Worm (Caenorhabditis elegans): ENCODE results near the gene sdz-38.

sdz-38 gene

ce11 chrII:9965325-9965724, 16.3 kb downstream of the sdz-38 start:
- TF ChIP-seq unc-62 (GFP tag; optimal IDR thresholded peaks at IDR 0.05) = no peak

ce11 chrII:9963808-9964207, 17.9 kb downstream of the sdz-38 start:
- no peak for TF ChIP-seq unc-62 (GFP tag; optimal IDR thresholded peaks at IDR 0.05)

- TF ChIP-seq unc-62 (GFP tag; optimal IDR thresholded peaks at IDR 0.05) = no peak
Observed at ce11 chrII:9960127-9960526, 21.5 kb downstream of the sdz-38 start.

ce11 chrII:9956116-9956515, 25.5 kb downstream of the sdz-38 start:
- no peak for TF ChIP-seq unc-62 (GFP tag; optimal IDR thresholded peaks at IDR 0.05)

ce11 chrII:9954885-9955284, 26.8 kb downstream of the sdz-38 start, which contains the start of gene egl-43:
Gene egl-43, plus strand, starts transcription at chrII:9955185.
- TF ChIP-seq unc-62 (GFP tag; optimal IDR thresholded peaks at IDR 0.05) = no peak

- TF ChIP-seq unc-62 (GFP tag; optimal IDR thresholded peaks at IDR 0.05) = no peak
Observed at ce11 chrII:9951846-9952245, 29.8 kb downstream of the sdz-38 start.

ce11 chrII:9948662-9949061, 33.0 kb downstream of the sdz-38 start:
- TF ChIP-seq unc-62 (GFP tag; optimal IDR thresholded peaks at IDR 0.05) = no peak

ce11 chrII:9943837-9944236, 37.8 kb downstream of the sdz-38 start, which contains the start of gene flad-1:
Gene flad-1, plus strand, starts transcription at chrII:9944137.
- no peak for TF ChIP-seq unc-62 (GFP tag; optimal IDR thresholded peaks at IDR 0.05)

- no peak for TF ChIP-seq unc-62 (GFP tag; optimal IDR thresholded peaks at IDR 0.05)
Observed at ce11 chrII:9943246-9943645, 38.4 kb downstream of the sdz-38 start.

ce11 chrII:9940430-9940829, 41.2 kb downstream of the sdz-38 start, which contains the start of gene ufd-3:
Gene ufd-3, plus strand, starts transcription at chrII:9940753.
- TF ChIP-seq unc-62 (GFP tag; optimal IDR thresholded peaks at IDR 0.05) = no peak

- no peak for TF ChIP-seq unc-62 (GFP tag; optimal IDR thresholded peaks at IDR 0.05)
Observed at ce11 chrII:9938877-9939276, 42.8 kb downstream of the sdz-38 start, which contains the start of the genes C05C10.7 and C05C10.5. Gene C05C10.7, minus strand, starts transcription at chrII:9938971. Gene C05C10.5, plus strand, starts transcription at chrII:9939040.

ce11 chrII:9937611-9938010, 44.0 kb downstream of the sdz-38 start:
- no peak for TF ChIP-seq unc-62 (GFP tag; optimal IDR thresholded peaks at IDR 0.05)

ce11 chrII:9936859-9937258, 44.8 kb downstream of the sdz-38 start, which contains the start of gene C05C10.3:
Gene C05C10.3, minus strand, starts transcription at chrII:9936893.
- TF ChIP-seq unc-62 (GFP tag; optimal IDR thresholded peaks at IDR 0.05) = no peak

ce11 chrII:9935664-9936063, 46.0 kb downstream of the sdz-38 start:
- no peak for TF ChIP-seq unc-62 (GFP tag; optimal IDR thresholded peaks at IDR 0.05)

ce11 chrII:9935044-9935599, 46.5 kb downstream of the sdz-38 start:
- no peak for TF ChIP-seq unc-62 (GFP tag; optimal IDR thresholded peaks at IDR 0.05)

ce11 chrII:9934570-9934969, 47.1 kb downstream of the sdz-38 start:
- TF ChIP-seq unc-62 (GFP tag; optimal IDR thresholded peaks at IDR 0.05) = no peak

ce11 chrII:9933947-9934383, 47.7 kb downstream of the sdz-38 start:
- no peak for TF ChIP-seq unc-62 (GFP tag; optimal IDR thresholded peaks at IDR 0.05)

- TF ChIP-seq unc-62 (GFP tag; optimal IDR thresholded peaks at IDR 0.05) = no peak
Observed at ce11 chrII:9931476-9931875, 50.2 kb downstream of the sdz-38 start, which contains the start of gene pho-11. Gene pho-11, plus strand, starts transcription at chrII:9931849.
